Worm (Caenorhabditis elegans) whole organism, L4/young adult: Measurements from ENCODE around the gene T04C9.1.

Source experiments
- dao-5 ChIP-seq: sonication (generic microtip); optimal IDR thresholded peaks from 2 replicates; lab custom pipeline; 2016; ENCODE audit warnings: missing genotype, missing genetic modification characterization, moderate library complexity, missing compliant biosample characterization
- him-1 ChIP-seq: sonication (generic microtip); optimal IDR thresholded peaks from 2 replicates; lab custom pipeline; 2016; ENCODE audit warnings: missing genotype, missing genetic modification reagents, missing genetic modification characterization, missing compliant biosample characterization

DNA sequence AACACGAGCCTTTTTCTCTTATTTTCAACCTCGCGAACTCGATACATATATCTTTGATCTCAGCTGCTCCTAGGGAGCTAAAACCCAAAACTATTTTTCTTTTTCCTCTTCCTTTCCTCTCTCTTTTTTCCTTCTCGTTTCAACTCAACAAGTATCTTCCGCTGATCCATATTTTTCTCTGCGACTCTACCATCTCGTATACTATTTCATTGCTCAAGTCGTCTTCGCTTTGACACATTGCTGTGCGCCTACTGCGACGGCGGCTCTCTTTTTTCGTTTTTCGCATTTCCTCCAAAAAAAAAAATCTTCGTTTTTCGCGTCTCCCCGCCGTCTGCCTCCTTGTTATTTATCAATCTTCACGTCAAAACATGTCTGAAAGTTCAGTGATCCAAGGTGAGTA, 43.2 kb upstream of the T04C9.1 start:
- TF ChIP-seq him-1 (no peak), dao-5 (tag; lab: Kevin White, UChicago) (no peak)
